Worm (Caenorhabditis elegans): ENCODE data around the gene cup-16.

- TF ChIP-seq him-1 (tag; optimal IDR thresholded peaks at IDR 0.05) (no peak), W03F9.2 (tag; optimal IDR thresholded peaks at IDR 0.05) (no peak), dao-5 (tag; optimal IDR thresholded peaks at IDR 0.05) (no peak)
Measured at ce11 chrII:8744555-8745448, 37.8 kb downstream of the cup-16 start.
